Fruit fly (Drosophila melanogaster) whole organism, embryonic: Measurements from ENCODE around the gene FeCH.

Experiments
- Abd-B ChIP-seq: fragments of 200-800 bp; sonication (Bioruptor generic); optimal IDR thresholded peaks from 2 replicates; lab custom pipeline; 2018; ENCODE audit warnings: missing biosample characterization, mild to moderate bottlenecking, missing genetic modification characterization, moderate library complexity
- Atf-2 ChIP-seq: fragments of 200-800 bp; sonication (Bioruptor generic); optimal IDR thresholded peaks from 2 replicates; lab custom pipeline; 2016; ENCODE audit warnings: missing biosample characterization, missing genetic modification characterization
- CG11560 ChIP-seq: fragments of 200-800 bp; sonication (Bioruptor generic); IDR thresholded peaks from 3 replicates; pipeline ENCODE4 v1.3.6; 2022; ENCODE audit warnings: missing biosample characterization, missing genetic modification characterization
- CG12155 ChIP-seq: fragments of 200-800 bp; sonication (Bioruptor generic); optimal IDR thresholded peaks from 3 replicates; lab custom pipeline; 2016; ENCODE audit warnings: missing biosample characterization, missing genetic modification characterization
- CG12744 ChIP-seq: fragments of 200-800 bp; sonication (Bioruptor generic); optimal IDR thresholded peaks from 2 replicates; lab custom pipeline; 2016; ENCODE audit warnings: missing biosample characterization, missing genetic modification characterization
- CG13296 ChIP-seq: fragments of 200-800 bp; sonication (Bioruptor generic); optimal IDR thresholded peaks from 3 replicates; lab custom pipeline; 2018; ENCODE audit warnings: missing biosample characterization, mild to moderate bottlenecking, missing genetic modification characterization
- CG13624 ChIP-seq: fragments of 200-800 bp; sonication (Bioruptor generic); optimal IDR thresholded peaks from 2 replicates; lab custom pipeline; 2016; ENCODE audit warnings: missing biosample characterization, missing genetic modification characterization
- CG14860 ChIP-seq: fragments of 200-800 bp; sonication (Bioruptor generic); IDR thresholded peaks from 3 replicates; pipeline ENCODE4 v1.3.6; 2022; ENCODE audit warnings: missing biosample characterization, missing genetic modification characterization; ENCODE audit not compliant: partially characterized antibody
- CG15011 ChIP-seq: fragments of 200-800 bp; sonication (Bioruptor generic); optimal IDR thresholded peaks from 3 replicates; lab custom pipeline; 2018; ENCODE audit warnings: missing biosample characterization, mild to moderate bottlenecking, missing genetic modification characterization
- CG1602 ChIP-seq: fragments of 200-800 bp; sonication (Bioruptor generic); optimal IDR thresholded peaks from 3 replicates; lab custom pipeline; 2016; ENCODE audit warnings: missing biosample characterization, missing genetic modification characterization
- CG17829 ChIP-seq: fragments of 200-800 bp; optimal IDR thresholded peaks from 2 replicates; lab custom pipeline; 2019; ENCODE audit warnings: missing biosample characterization, mild to moderate bottlenecking, missing genetic modification characterization, moderate library complexity
- CG17912 ChIP-seq: fragments of 200-800 bp; sonication (Bioruptor generic); optimal IDR thresholded peaks from 2 replicates; lab custom pipeline; 2018; ENCODE audit warnings: missing biosample characterization, mild to moderate bottlenecking, missing genetic modification characterization
- CG2120 ChIP-seq: fragments of 200-800 bp; sonication (Bioruptor generic); optimal IDR thresholded peaks from 3 replicates; lab custom pipeline; 2016; ENCODE audit warnings: missing biosample characterization, missing genetic modification characterization
- CG3163 ChIP-seq: fragments of 200-800 bp; sonication (Bioruptor generic); optimal IDR thresholded peaks from 3 replicates; lab custom pipeline; 2016; ENCODE audit warnings: missing biosample characterization, missing genetic modification characterization
- CG3995 ChIP-seq: fragments of 200-800 bp; sonication (Bioruptor generic); optimal IDR thresholded peaks from 3 replicates; lab custom pipeline; 2016; ENCODE audit warnings: missing biosample characterization, missing genetic modification characterization
- CG43689 ChIP-seq: fragments of 200-800 bp; sonication (Bioruptor generic); IDR thresholded peaks from 2 replicates; pipeline ENCODE4 v1.3.6; 2022; ENCODE audit warnings: missing biosample characterization, missing genetic modification characterization
- CG4617 ChIP-seq: fragments of 200-800 bp; sonication (Bioruptor generic); optimal IDR thresholded peaks from 3 replicates; lab custom pipeline; 2016; ENCODE audit warnings: missing biosample characterization, missing genetic modification characterization, borderline replicate concordance
- CG6689 ChIP-seq: fragments of 200-800 bp; sonication (Bioruptor generic); IDR thresholded peaks from 2 replicates; pipeline ENCODE4 v1.3.6; 2022; ENCODE audit warnings: missing biosample characterization, missing genetic modification characterization
- CG9727 ChIP-seq: fragments of 200-800 bp; sonication (Bioruptor generic); optimal IDR thresholded peaks from 3 replicates; lab custom pipeline; 2017; ENCODE audit warnings: missing biosample characterization, mild to moderate bottlenecking, missing genetic modification characterization
- E2f1 ChIP-seq: fragments of 200-800 bp; sonication (Bioruptor generic); IDR thresholded peaks from 2 replicates; pipeline ENCODE4 v1.3.6; 2022; ENCODE audit warnings: missing biosample characterization, missing genetic modification characterization
- HLH4C ChIP-seq: fragments of 200-800 bp; sonication (Bioruptor generic); IDR thresholded peaks from 3 replicates; pipeline ENCODE4 v1.3.6; 2022; ENCODE audit warnings: missing biosample characterization, missing genetic modification characterization; ENCODE audit not compliant: partially characterized antibody
- HLHmδ ChIP-seq: fragments of 200-800 bp; sonication (Bioruptor generic); optimal IDR thresholded peaks from 2 replicates; lab custom pipeline; 2018; ENCODE audit warnings: missing biosample characterization, mild to moderate bottlenecking, missing genetic modification characterization, moderate library complexity
- Hmr ChIP-seq: fragments of 200-800 bp; sonication (Bioruptor generic); optimal IDR thresholded peaks from 3 replicates; lab custom pipeline; 2017; ENCODE audit warnings: mild to moderate bottlenecking, missing biosample characterization, missing genetic modification reagents, missing genetic modification characterization
- MESR4 ChIP-seq: fragments of 200-800 bp; sonication (Bioruptor generic); optimal IDR thresholded peaks from 2 replicates; lab custom pipeline; 2018; ENCODE audit warnings: missing biosample characterization, mild to moderate bottlenecking, missing genetic modification characterization, moderate library complexity
- Med ChIP-seq: fragments of 200-800 bp; sonication (Bioruptor generic); peaks from one replicate; lab custom pipeline; 2016; ENCODE audit warnings: missing biosample characterization, missing genetic modification characterization, mild to moderate bottlenecking, inconsistent platforms, moderate library complexity
- Mes4 ChIP-seq: fragments of 200-800 bp; sonication (Bioruptor generic); optimal IDR thresholded peaks from 2 replicates; lab custom pipeline; 2016; ENCODE audit warnings: missing biosample characterization, missing genetic modification characterization
- Opbp ChIP-seq: fragments of 200-800 bp; sonication (Bioruptor generic); IDR thresholded peaks from 3 replicates; pipeline ENCODE4 v1.3.6; 2022; ENCODE audit warnings: missing biosample characterization, missing genetic modification characterization; ENCODE audit not compliant: partially characterized antibody
- Pdp1 ChIP-seq, 2 experiments: fragments of 200-800 bp; sonication (Bioruptor generic); optimal IDR thresholded peaks; 3 replicates each; lab custom pipeline; 2016; ENCODE audit warnings: missing biosample characterization in 2 of 2, missing genetic modification characterization in 2 of 2, mild to moderate bottlenecking in 1 of 2, moderate library complexity in 1 of 2
- Rfx ChIP-seq: fragments of 200-800 bp; sonication (Bioruptor generic); IDR thresholded peaks from 2 replicates; pipeline ENCODE4 v1.3.6; 2022; ENCODE audit warnings: missing biosample characterization, missing genetic modification characterization
- Scr ChIP-seq: fragments of 200-800 bp; sonication (Bioruptor generic); IDR thresholded peaks from 2 replicates; pipeline ENCODE4 v1.3.6; 2022; ENCODE audit warnings: missing biosample characterization, missing genetic modification characterization; ENCODE audit not compliant: partially characterized antibody
- Six4 ChIP-seq: fragments of 200-800 bp; sonication (Bioruptor generic); optimal IDR thresholded peaks from 2 replicates; lab custom pipeline; 2016; ENCODE audit warnings: missing biosample characterization, missing genetic modification characterization
- Sox100B ChIP-seq: fragments of 200-800 bp; sonication (Bioruptor generic); optimal IDR thresholded peaks from 3 replicates; lab custom pipeline; 2018; ENCODE audit warnings: missing biosample characterization, mild to moderate bottlenecking, missing genetic modification characterization
- Sry-δ ChIP-seq: fragments of 200-800 bp; sonication (Bioruptor generic); optimal IDR thresholded peaks from 2 replicates; lab custom pipeline; 2016; ENCODE audit warnings: missing biosample characterization, missing genetic modification characterization
- chinmo ChIP-seq: fragments of 200-800 bp; sonication (Bioruptor generic); IDR thresholded peaks from 4 replicates; pipeline ENCODE4 v1.3.6; 2022; ENCODE audit warnings: missing biosample characterization, missing genetic modification characterization; ENCODE audit not compliant: partially characterized antibody
- chn ChIP-seq: fragments of 200-800 bp; sonication (Bioruptor generic); optimal IDR thresholded peaks from 2 replicates; lab custom pipeline; 2016; ENCODE audit warnings: missing biosample characterization, missing genetic modification characterization
- dpn ChIP-seq, 2 experiments: fragments of 200-800 bp; sonication (Bioruptor generic); optimal IDR thresholded peaks; 3 replicates each; lab custom pipeline; 2016; ENCODE audit warnings: missing biosample characterization in 2 of 2, missing genetic modification characterization in 2 of 2
- ewg ChIP-seq: fragments of 200-800 bp; sonication (Bioruptor generic); optimal IDR thresholded peaks from 3 replicates; lab custom pipeline; 2017; ENCODE audit warnings: mild to moderate bottlenecking, missing biosample characterization, missing genetic modification reagents, missing genetic modification characterization
- hb ChIP-seq: fragments of 200-800 bp; sonication (Bioruptor generic); IDR thresholded peaks from 3 replicates; pipeline ENCODE4 v1.3.6; 2022; ENCODE audit warnings: missing biosample characterization, missing genetic modification characterization; ENCODE audit not compliant: partially characterized antibody
- org-1 ChIP-seq: fragments of 200-800 bp; sonication (Bioruptor generic); optimal IDR thresholded peaks from 2 replicates; lab custom pipeline; 2017; ENCODE audit warnings: missing biosample characterization, missing genetic modification characterization
- phol ChIP-seq: fragments of 200-800 bp; sonication (Bioruptor generic); optimal IDR thresholded peaks from 3 replicates; lab custom pipeline; 2018; ENCODE audit warnings: missing biosample characterization, mild to moderate bottlenecking, missing genetic modification characterization, moderate library complexity
- repo ChIP-seq: fragments of 200-800 bp; sonication (Bioruptor generic); optimal IDR thresholded peaks from 2 replicates; lab custom pipeline; 2016; ENCODE audit warnings: missing biosample characterization, missing genetic modification characterization
- sim ChIP-seq: fragments of 200-800 bp; sonication (Bioruptor generic); IDR thresholded peaks from 2 replicates; pipeline ENCODE4 v1.3.6; 2022; ENCODE audit warnings: missing biosample characterization, missing genetic modification characterization
- stc ChIP-seq: fragments of 200-800 bp; sonication (Bioruptor generic); IDR thresholded peaks from 2 replicates; pipeline ENCODE4 v1.3.6; 2022; ENCODE audit warnings: missing biosample characterization, missing genetic modification characterization
- sug ChIP-seq: fragments of 200-800 bp; optimal IDR thresholded peaks from 2 replicates; lab custom pipeline; 2019; ENCODE audit warnings: missing biosample characterization, mild to moderate bottlenecking, missing genetic modification characterization, moderate library complexity
- tin ChIP-seq: fragments of 200-800 bp; sonication (Bioruptor generic); optimal IDR thresholded peaks from 3 replicates; lab custom pipeline; 2016; ENCODE audit warnings: missing biosample characterization, missing genetic modification characterization
- trem ChIP-seq: fragments of 200-800 bp; optimal IDR thresholded peaks from 3 replicates; lab custom pipeline; 2019; ENCODE audit warnings: missing biosample characterization, mild to moderate bottlenecking, missing genetic modification characterization, moderate library complexity
- vnd ChIP-seq: fragments of 200-800 bp; sonication (Bioruptor generic); IDR thresholded peaks from 3 replicates; pipeline ENCODE4 v1.3.6; 2022; ENCODE audit warnings: missing biosample characterization, missing genetic modification characterization; ENCODE audit not compliant: partially characterized antibody
- wor ChIP-seq: fragments of 200-800 bp; sonication (Bioruptor generic); IDR thresholded peaks from 2 replicates; pipeline ENCODE4 v1.3.6; 2022; ENCODE audit warnings: missing biosample characterization, missing genetic modification characterization
- zfh2 ChIP-seq: fragments of 200-800 bp; sonication (Bioruptor generic); optimal IDR thresholded peaks from 2 replicates; lab custom pipeline; 2016; ENCODE audit warnings: missing biosample characterization, missing genetic modification characterization

Gene FeCH

DNA sequence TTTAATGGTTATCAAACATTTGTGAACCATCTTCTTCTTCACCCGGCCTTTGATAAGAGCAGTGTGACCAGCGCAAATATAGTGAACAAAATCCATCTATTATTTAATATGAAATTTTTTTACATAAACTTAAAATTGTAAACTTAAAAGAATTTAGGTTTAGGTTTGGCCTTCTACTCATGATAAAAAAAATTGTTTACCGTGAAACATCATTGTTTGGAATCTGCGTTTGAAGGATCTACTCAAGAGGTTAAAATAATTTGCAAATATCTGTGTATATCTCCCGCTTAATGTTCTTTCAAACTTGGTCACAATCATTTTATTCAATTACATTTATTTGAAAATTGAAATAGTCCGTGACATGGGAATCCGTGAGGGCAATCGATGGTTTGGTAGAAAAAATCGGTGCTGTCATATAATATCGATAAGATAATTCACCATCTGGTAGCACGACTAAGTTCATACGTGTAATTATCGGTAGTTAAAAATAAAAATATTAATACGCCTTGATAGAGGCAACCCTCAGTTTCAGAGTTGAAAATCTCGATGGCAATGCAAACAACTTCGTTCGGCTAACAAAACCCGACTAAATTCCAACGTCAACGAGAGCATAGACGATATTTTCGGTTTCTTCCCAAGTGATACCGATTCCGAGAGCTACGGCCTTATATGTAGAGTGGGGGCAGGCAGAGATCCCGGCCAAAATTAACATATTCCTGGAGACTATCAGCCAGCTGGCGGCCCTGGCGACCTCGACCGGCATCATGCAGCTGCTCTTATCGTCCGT is 40.1 kb downstream of the FeCH start, which contains the start of the genes betaGlu and sip3 (continued):
- TF ChIP-seq Mes4 (GFP tag; lab: Kevin White, UChicago): no peak
- TF ChIP-seq CG4617 (GFP tag; lab: Kevin White, UChicago): peak; percentile 28
- TF ChIP-seq sug (tag; lab: Kevin White, UChicago): peak; percentile 20
- peak; percentile 87 for TF ChIP-seq CG3995
- no peak for TF ChIP-seq CG17912
- peak; percentile 2 to 21 for TF ChIP-seq dpn (GFP tag; optimal IDR thresholded peaks at IDR 0.05; lab: Kevin White, UChicago)
- TF ChIP-seq CG1602 (GFP tag; lab: Kevin White, UChicago): peak; percentile 11
- TF ChIP-seq Pdp1 (GFP tag; optimal IDR thresholded peaks at IDR 0.05; lab: Kevin White, UChicago): peak in 1 of 2 experiments; percentile 80
- TF ChIP-seq stc (GFP tag; lab: Robert Waterston, UW): no peak
- TF ChIP-seq trem (tag; lab: Kevin White, UChicago): peak; percentile 74
- TF ChIP-seq CG6689 (GFP tag; lab: Robert Waterston, UW): no peak
- no peak for TF ChIP-seq repo (GFP tag; lab: Kevin White, UChicago)
- peak; percentile 20 for TF ChIP-seq CG9727 (GFP tag; lab: Kevin White, UChicago)
- TF ChIP-seq CG11560: no peak
- TF ChIP-seq CG12155: peak; percentile 13
- peak; percentile 93 for TF ChIP-seq Scr
- no peak for TF ChIP-seq Atf-2
- no peak for TF ChIP-seq ewg (GFP tag; lab: Kevin White, UChicago)
- no peak for TF ChIP-seq org-1
- TF ChIP-seq chinmo: peak; percentile 65; the same call in 1 of the 4 replicates
- peak; percentile 79 for TF ChIP-seq Sry-δ (GFP tag; lab: Kevin White, UChicago)
- peak; percentile 34 for TF ChIP-seq phol (tag; lab: Kevin White, UChicago)
- TF ChIP-seq zfh2 (GFP tag; lab: Kevin White, UChicago): no peak
- no peak for TF ChIP-seq wor (GFP tag; lab: Robert Waterston, UW)
- peak; percentile 93 for TF ChIP-seq HLH4C (GFP tag; lab: Robert Waterston, UW)
- peak; percentile 36 for TF ChIP-seq CG17829
- TF ChIP-seq CG13624: peak; percentile 3
- no peak for TF ChIP-seq CG3163 (GFP tag; lab: Kevin White, UChicago)
- TF ChIP-seq CG14860 (GFP tag; lab: Robert Waterston, UW): peak; percentile 90
- peak; percentile 92 for TF ChIP-seq Opbp (GFP tag; lab: Robert Waterston, UW)
- TF ChIP-seq E2f1 (GFP tag; lab: Robert Waterston, UW): no peak
- no peak for TF ChIP-seq Sox100B
- peak; percentile 44 for TF ChIP-seq Abd-B (GFP tag; lab: Kevin White, UChicago)
- TF ChIP-seq vnd (GFP tag; lab: Robert Waterston, UW): peak; percentile 89
- peak; percentile 27 for TF ChIP-seq CG12744 (GFP tag; lab: Kevin White, UChicago)
- no peak for TF ChIP-seq HLHmδ (GFP tag; lab: Kevin White, UChicago)
- no peak for TF ChIP-seq CG13296 (GFP tag; lab: Kevin White, UChicago)
- TF ChIP-seq Hmr (GFP tag; lab: Kevin White, UChicago): no peak
- TF ChIP-seq MESR4: peak; percentile 61
- TF ChIP-seq CG15011 (GFP tag; lab: Kevin White, UChicago): no peak
- peak; percentile 6 for TF ChIP-seq Six4 (GFP tag; lab: Kevin White, UChicago)
- TF ChIP-seq Rfx (GFP tag; lab: Robert Waterston, UW): peak; percentile 27; the same call in 1 of the 2 replicates
- peak; percentile 13 for TF ChIP-seq chn (GFP tag; lab: Kevin White, UChicago)
- peak; percentile 39 for TF ChIP-seq CG2120 (GFP tag; lab: Kevin White, UChicago)
- peak; percentile 83 for TF ChIP-seq Med (GFP tag; lab: Kevin White, UChicago)
- TF ChIP-seq tin (GFP tag; lab: Kevin White, UChicago): no peak
- no peak for TF ChIP-seq CG43689 (GFP tag; lab: Robert Waterston, UW)
- TF ChIP-seq sim (GFP tag; lab: Robert Waterston, UW): no peak
- peak; percentile 90 for TF ChIP-seq hb (GFP tag; lab: Robert Waterston, UW)
